Worm (Caenorhabditis elegans) whole organism, L4/young adult: ENCODE data around the gene his-24.
A peak's percentile ranks its signal among the peaks of the same experiment; 100 is the strongest.

ENCODE experiments used
- W03F9.2 ChIP-seq: fragments of 150-350 bp; optimal IDR thresholded peaks from 2 replicates; lab custom pipeline; 2014; ENCODE audit warnings: missing biosample characterization, missing genetic modification characterization
- dao-5 ChIP-seq: sonication (generic microtip); optimal IDR thresholded peaks from 2 replicates; lab custom pipeline; 2016; ENCODE audit warnings: missing genotype, missing genetic modification characterization, moderate library complexity, missing compliant biosample characterization
- him-1 ChIP-seq: sonication (generic microtip); optimal IDR thresholded peaks from 2 replicates; lab custom pipeline; 2016; ENCODE audit warnings: missing genotype, missing genetic modification reagents, missing genetic modification characterization, missing compliant biosample characterization

The his-24 gene

DNA sequence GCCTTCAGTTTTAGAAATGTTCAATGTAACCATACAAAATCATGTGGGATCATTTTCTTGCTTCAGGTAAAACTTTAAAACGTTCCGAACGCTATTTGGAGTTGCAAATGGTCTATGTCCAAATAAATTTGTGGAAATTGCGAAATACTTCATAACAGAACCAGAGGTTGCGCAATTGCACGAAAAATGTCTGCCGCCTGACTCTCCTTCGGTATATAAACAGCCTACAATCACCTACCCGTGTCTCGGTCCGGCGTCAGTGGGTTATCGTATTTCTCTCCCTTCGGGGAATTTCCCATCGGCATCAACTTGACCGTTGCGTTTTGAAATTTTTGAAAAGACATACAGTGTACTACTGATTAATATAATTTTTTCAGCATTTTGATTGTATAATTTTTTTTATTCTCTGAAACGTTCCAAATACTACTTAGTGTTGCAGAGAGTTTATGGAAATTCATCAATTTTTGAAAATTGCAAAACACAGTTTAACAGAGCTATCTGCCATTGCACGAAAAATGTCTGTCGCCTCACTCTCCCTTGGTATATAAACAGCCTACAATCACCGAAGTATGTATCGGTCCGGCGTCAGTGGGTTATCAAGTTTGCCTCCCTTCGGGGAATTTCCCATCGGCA is 13.2 kb upstream of the his-24 start:
- TF ChIP-seq him-1 (tag; lab: Kevin White, UChicago) (no peak), W03F9.2 (tag; lab: Kevin White, UChicago) (peak; percentile 20), dao-5 (tag; lab: Kevin White, UChicago) (peak; percentile 4)

ce11 chrX:14477338-14477737 is 12.6 kb upstream of the his-24 start:
- no peak for TF ChIP-seq dao-5 (tag; lab: Kevin White, UChicago)
- no peak for TF ChIP-seq him-1 (tag; lab: Kevin White, UChicago)

DNA sequence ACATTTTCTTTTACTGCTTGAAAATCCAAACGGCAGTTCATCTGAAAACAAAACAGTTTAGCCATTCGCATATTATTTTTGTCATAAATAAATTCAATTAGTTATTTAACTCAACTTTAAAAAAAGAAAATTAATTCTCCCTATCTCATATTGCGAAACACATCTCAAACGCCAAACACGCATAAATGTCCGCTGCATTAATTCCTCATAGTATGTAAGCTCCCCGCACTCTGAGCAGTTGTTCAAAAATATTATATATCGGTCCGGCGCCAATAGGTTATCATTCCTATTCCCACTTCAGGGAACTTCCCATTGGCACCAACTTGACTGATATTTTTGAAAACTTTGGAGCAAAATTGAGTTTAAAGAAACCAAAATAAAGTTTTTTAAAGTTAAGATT is 11.7 kb upstream of the his-24 start:
- TF ChIP-seq W03F9.2 (tag; lab: Kevin White, UChicago) (no peak), dao-5 (tag; lab: Kevin White, UChicago) (no peak), him-1 (tag; lab: Kevin White, UChicago) (no peak)

ce11 chrX:14478743-14479428 is 11.0 kb upstream of the his-24 start, which contains the start of gene M163.11:
TSS of gene M163.11 (plus strand) at chrX:14479378.
- TF ChIP-seq W03F9.2 (tag; lab: Kevin White, UChicago) (no peak), dao-5 (tag; lab: Kevin White, UChicago) (peak; percentile 48)

- TF ChIP-seq W03F9.2 (tag; lab: Kevin White, UChicago) (peak; percentile 41), dao-5 (tag; lab: Kevin White, UChicago) (no peak), him-1 (tag; lab: Kevin White, UChicago) (peak; percentile 4)
Observed at ce11 chrX:14480248-14480647, 9.6 kb upstream of the his-24 start, which contains the start of gene gfi-3. TSS of gene gfi-3 (plus strand) at chrX:14480572.

- TF ChIP-seq W03F9.2 (tag; lab: Kevin White, UChicago) = no peak
- TF ChIP-seq him-1 (tag; lab: Kevin White, UChicago) = no peak
- no peak for TF ChIP-seq dao-5 (tag; lab: Kevin White, UChicago)
Observed at ce11 chrX:14481637-14482036, 8.3 kb upstream of the his-24 start.

DNA sequence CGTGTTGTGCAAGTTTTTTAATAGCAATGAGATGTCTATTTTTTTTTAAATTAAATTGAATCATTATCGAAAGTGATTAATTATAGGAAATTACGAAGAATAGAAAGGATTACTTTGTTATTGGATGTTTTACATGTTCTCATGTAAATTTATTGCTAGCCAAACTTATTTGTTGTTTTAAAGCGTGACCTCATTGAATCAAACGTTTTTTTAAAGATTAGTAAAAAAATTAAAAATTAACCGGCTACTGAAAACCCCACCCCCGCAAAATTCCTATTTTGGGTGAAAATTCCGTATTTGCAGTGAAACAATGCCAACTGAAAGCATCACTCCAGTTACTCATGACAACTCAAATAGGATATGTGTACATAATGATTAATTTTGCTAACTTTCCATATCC is 5.1 kb upstream of the his-24 start, which contains the start of gene M163.8:
M163.8 (plus strand) TSS at position 301 of the 400 bp plus-strand sequence.
- TF ChIP-seq W03F9.2 (tag; lab: Kevin White, UChicago) (no peak), dao-5 (tag; lab: Kevin White, UChicago) (no peak), him-1 (tag; lab: Kevin White, UChicago) (no peak)

DNA sequence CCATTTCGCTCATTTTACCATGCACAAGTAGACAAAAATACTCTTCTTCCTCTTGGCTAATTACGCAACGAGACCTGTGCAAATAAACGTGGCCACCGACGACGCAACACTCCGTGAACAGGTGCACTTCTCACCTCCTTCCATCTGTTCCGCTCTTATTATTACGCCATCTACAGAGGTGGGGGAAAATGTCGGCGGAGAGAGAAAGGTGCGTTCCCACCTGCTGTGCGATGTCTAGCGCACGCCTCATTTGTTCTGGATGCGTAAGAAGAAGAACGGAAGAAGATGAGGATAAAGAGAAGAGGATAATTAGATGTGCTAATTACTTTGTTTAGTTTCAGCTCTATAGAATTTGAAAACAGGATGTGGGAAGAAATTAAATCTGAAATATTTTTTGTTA is 3.4 kb upstream of the his-24 start:
- TF ChIP-seq him-1 (tag; lab: Kevin White, UChicago) = no peak
- TF ChIP-seq dao-5 (tag; lab: Kevin White, UChicago) = no peak
- no peak for TF ChIP-seq W03F9.2 (tag; lab: Kevin White, UChicago)

ce11 chrX:14487333-14487732 is 2.6 kb upstream of the his-24 start:
- TF ChIP-seq dao-5 (tag; lab: Kevin White, UChicago) (no peak), W03F9.2 (tag; lab: Kevin White, UChicago) (no peak), him-1 (tag; lab: Kevin White, UChicago) (no peak)

DNA sequence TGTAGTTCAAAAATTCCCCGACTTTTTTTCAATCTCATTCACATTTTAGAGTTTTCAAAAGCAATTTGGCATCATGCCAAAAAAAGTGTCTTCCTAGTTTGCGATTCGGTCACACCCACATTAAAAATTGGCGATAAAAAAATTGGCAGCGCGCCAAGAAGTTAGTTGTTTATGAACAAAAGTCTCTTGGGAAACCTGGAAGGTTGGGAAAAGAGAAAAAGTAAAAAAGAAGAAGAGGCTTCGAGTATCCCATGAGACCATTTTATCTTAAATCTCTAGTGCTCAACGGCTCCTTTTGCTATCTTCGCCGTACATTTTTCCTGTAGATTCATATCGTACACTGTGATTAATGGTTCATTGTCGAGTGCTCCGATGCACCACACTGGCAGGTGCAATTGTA is 2.1 kb upstream of the his-24 start:
- TF ChIP-seq him-1 (tag; lab: Kevin White, UChicago) (no peak), dao-5 (tag; lab: Kevin White, UChicago) (no peak), W03F9.2 (tag; lab: Kevin White, UChicago) (no peak)

DNA sequence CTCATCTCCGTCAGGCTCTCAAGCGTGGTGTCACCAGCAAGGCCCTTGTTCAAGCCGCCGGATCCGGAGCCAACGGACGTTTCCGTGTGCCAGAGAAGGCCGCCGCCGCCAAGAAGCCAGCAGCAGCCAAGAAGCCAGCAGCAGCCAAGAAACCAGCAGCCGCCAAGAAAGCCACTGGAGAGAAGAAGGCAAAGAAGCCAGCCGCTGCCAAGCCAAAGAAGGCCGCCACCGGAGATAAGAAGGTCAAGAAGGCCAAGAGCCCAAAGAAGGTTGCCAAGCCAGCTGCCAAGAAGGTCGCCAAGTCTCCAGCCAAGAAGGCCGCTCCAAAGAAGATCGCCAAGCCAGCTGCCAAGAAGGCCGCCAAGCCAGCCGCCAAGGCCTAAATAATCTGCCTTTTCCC is 592 bp downstream of the his-24 start:
- TF ChIP-seq W03F9.2 (tag; lab: Kevin White, UChicago) (no peak), dao-5 (tag; lab: Kevin White, UChicago) (no peak), him-1 (tag; lab: Kevin White, UChicago) (no peak)

DNA sequence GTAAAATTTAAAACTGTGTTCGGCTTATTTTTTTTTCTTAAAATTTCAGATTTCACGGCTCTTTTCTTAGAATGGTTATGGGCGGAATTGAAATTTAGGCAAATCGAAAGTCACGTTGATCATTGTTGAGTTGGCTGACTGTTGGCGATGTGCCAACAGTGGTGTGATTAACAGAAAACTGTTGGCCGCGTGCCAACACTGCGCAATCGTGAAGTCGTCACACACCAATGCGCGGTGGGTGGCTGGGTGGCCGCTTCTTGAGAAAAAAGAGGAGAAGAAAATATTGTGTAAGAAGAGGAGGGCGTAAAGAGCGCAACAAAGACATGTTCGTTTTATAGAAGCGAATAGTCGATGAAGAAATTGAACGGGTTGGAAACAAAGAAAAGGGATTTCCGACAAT is 1.2 kb downstream of the his-24 start:
- TF ChIP-seq him-1 (tag; lab: Kevin White, UChicago) (no peak), dao-5 (tag; lab: Kevin White, UChicago) (no peak), W03F9.2 (tag; lab: Kevin White, UChicago) (no peak)

DNA sequence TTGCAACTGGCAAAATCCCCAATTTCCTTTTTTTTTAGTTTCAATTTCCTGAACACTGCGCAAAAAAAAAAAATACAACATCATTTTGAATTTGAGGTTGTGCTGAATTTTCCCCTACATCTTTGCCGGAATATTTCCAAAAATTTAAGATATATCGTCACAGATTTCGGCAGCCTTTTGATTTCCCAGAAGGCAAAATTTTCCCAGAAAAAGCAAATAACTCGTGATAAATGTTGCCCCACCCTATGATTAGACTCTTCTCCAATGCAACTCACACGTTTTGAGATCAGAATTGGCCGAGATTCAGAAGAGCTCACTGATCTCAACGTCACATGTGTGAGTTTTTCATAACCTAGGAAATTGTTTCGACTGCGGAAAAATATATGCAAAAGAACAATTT is 2.5 kb downstream of the his-24 start:
- TF ChIP-seq W03F9.2 (tag; lab: Kevin White, UChicago) (no peak), dao-5 (tag; lab: Kevin White, UChicago) (no peak), him-1 (tag; lab: Kevin White, UChicago) (no peak)

DNA sequence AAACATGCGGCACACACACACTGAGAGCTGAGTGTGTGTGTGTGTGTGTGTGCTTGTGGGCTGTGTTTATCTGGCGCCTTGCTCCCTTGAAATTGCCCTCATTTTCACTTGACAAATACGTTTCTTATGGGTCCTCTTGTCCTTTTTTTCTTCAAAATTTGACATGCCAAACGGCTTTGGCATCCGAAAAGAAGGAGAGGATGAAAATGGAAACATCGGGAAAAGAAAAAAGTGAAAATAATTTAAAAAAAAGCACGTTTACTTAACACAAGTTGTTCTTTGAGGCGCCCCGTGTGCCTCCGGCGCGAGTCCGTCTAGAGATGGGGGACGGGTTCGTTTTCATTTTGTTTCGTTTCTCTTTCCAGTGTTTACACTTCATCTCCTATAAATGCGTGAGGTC is 5.2 kb downstream of the his-24 start:
- TF ChIP-seq him-1 (tag; lab: Kevin White, UChicago) = no peak
- no peak for TF ChIP-seq dao-5 (tag; lab: Kevin White, UChicago)
- no peak for TF ChIP-seq W03F9.2 (tag; lab: Kevin White, UChicago)
